Worm (Caenorhabditis elegans) whole organism, early embryonic: ENCODE measurements around the gene lin-25.
A peak's percentile ranks its signal among the peaks of the same experiment; 100 is the strongest.

ENCODE experiments used
- B0310.2 ChIP-seq: sonication (generic microtip); optimal IDR thresholded peaks from 2 replicates; lab custom pipeline; 2016; ENCODE audit warnings: mild to moderate bottlenecking, missing genetic modification characterization, missing compliant biosample characterization
- F13C5.2 ChIP-seq: sonication (generic microtip); optimal IDR thresholded peaks from 2 replicates; lab custom pipeline; 2017; ENCODE audit warnings: mild to moderate bottlenecking, missing genetic modification characterization, inconsistent platforms, missing compliant biosample characterization
- aly-1 ChIP-seq: sonication (generic microtip); optimal IDR thresholded peaks from 2 replicates; lab custom pipeline; 2016; ENCODE audit warnings: missing genetic modification characterization, missing compliant biosample characterization
- ama-1 ChIP-seq: fragments of 150-350 bp; optimal IDR thresholded peaks from 2 replicates; lab custom pipeline; 2014
- ceh-13 ChIP-seq: fragments of 200-800 bp; sonication (Bioruptor generic); optimal IDR thresholded peaks from 2 replicates; lab custom pipeline; 2018; ENCODE audit warnings: mild to moderate bottlenecking, missing genetic modification characterization, missing compliant biosample characterization
- ceh-36 ChIP-seq: sonication (generic microtip); optimal IDR thresholded peaks from 2 replicates; lab custom pipeline; 2016; ENCODE audit warnings: missing genetic modification characterization, inconsistent platforms, missing compliant biosample characterization
- ets-7 ChIP-seq: sonication (generic microtip); optimal IDR thresholded peaks from 2 replicates; lab custom pipeline; 2016; ENCODE audit warnings: missing genotype, missing genetic modification characterization, missing compliant biosample characterization
- flt-1 ChIP-seq: fragments of 200-800 bp; sonication (Bioruptor generic); IDR thresholded peaks from 2 replicates; pipeline ENCODE4 v1.3.6; 2022; ENCODE audit warnings: missing genetic modification characterization, missing compliant biosample characterization
- hmbx-1 ChIP-seq: sonication (generic microtip); optimal IDR thresholded peaks from 2 replicates; lab custom pipeline; 2016; ENCODE audit warnings: mild to moderate bottlenecking, missing genetic modification characterization, missing compliant biosample characterization
- hmg-4 ChIP-seq: fragments of 200-800 bp; sonication (Bioruptor generic); optimal IDR thresholded peaks from 2 replicates; lab custom pipeline; 2018; ENCODE audit warnings: mild to moderate bottlenecking, missing genetic modification characterization, missing compliant biosample characterization
- hnd-1 ChIP-seq: sonication (generic microtip); optimal IDR thresholded peaks from 2 replicates; lab custom pipeline; 2016; ENCODE audit warnings: missing genetic modification characterization, missing compliant biosample characterization
- pes-1 ChIP-seq: fragments of 200-800 bp; sonication (Bioruptor generic); IDR thresholded peaks from 2 replicates; pipeline ENCODE4 v1.3.6; 2022; ENCODE audit warnings: missing genetic modification reagents, missing genetic modification characterization, missing compliant biosample characterization
- scrt-1 ChIP-seq: fragments of 200-800 bp; sonication (Bioruptor generic); IDR thresholded peaks from 2 replicates; pipeline ENCODE4 v1.3.6; 2022; ENCODE audit warnings: missing genetic modification characterization, missing compliant biosample characterization
- sea-1 ChIP-seq: fragments of 200-800 bp; sonication (Bioruptor generic); conservative IDR thresholded peaks from 2 replicates; pipeline ENCODE4 v1.3.6; 2022; ENCODE audit warnings: missing genetic modification characterization, missing compliant biosample characterization
- tbx-11 ChIP-seq: fragments of 200-800 bp; sonication (Bioruptor generic); IDR thresholded peaks from 2 replicates; pipeline ENCODE4 v1.3.6; 2022; ENCODE audit warnings: missing genetic modification characterization, missing compliant biosample characterization
- tbx-37 ChIP-seq: fragments of 200-800 bp; sonication (Bioruptor generic); conservative IDR thresholded peaks from 2 replicates; pipeline ENCODE4 v1.3.6; 2022; ENCODE audit warnings: missing genetic modification reagents, missing genetic modification characterization, missing compliant biosample characterization
- tra-4 ChIP-seq: sonication (generic microtip); optimal IDR thresholded peaks from 2 replicates; lab custom pipeline; 2017; ENCODE audit warnings: missing genetic modification characterization, missing compliant biosample characterization

lin-25 gene

ce11 chrV:12629743-12630142 lies 20.0 kb upstream of the lin-25 start, which contains the start of gene F56H9.6:
Gene F56H9.6, minus strand, starts transcription at chrV:12629843.
- TF ChIP-seq tbx-11 (no peak), sea-1 (GFP tag; lab: Robert Waterston, UW) (no peak), aly-1 (tag; lab: Kevin White, UChicago) (no peak), hnd-1 (tag; lab: Kevin White, UChicago) (no peak), ceh-36 (tag; lab: Kevin White, UChicago) (no peak)

ce11 chrV:12632048-12632447 lies 17.7 kb upstream of the lin-25 start, which contains the start of gene srx-113:
Gene srx-113, minus strand, starts transcription at chrV:12632148.
- no peak for TF ChIP-seq tbx-37
- no peak for TF ChIP-seq ceh-13 (GFP tag; lab: Kevin White, UChicago)
- no peak for TF ChIP-seq tbx-11
- no peak for TF ChIP-seq ama-1 (lab: Kevin White, UChicago)
- no peak for TF ChIP-seq aly-1 (tag; lab: Kevin White, UChicago)
- no peak for TF ChIP-seq scrt-1 (GFP tag; lab: Robert Waterston, UW)
- no peak for TF ChIP-seq hmbx-1
- TF ChIP-seq ceh-36 (tag; lab: Kevin White, UChicago): no peak

ce11 chrV:12633046-12633445 lies 16.7 kb upstream of the lin-25 start:
- TF ChIP-seq B0310.2 (no peak), tbx-11 (peak; percentile 56; the same call in 1 of the 2 replicates), hnd-1 (tag; lab: Kevin White, UChicago) (no peak), F13C5.2 (tag; lab: Kevin White, UChicago) (no peak), tbx-37 (no peak), hmbx-1 (no peak)

- no peak for TF ChIP-seq pes-1 (GFP tag; lab: Robert Waterston, UW)
- TF ChIP-seq tbx-11: no peak
- no peak for TF ChIP-seq hmbx-1
- no peak for TF ChIP-seq sea-1 (GFP tag; lab: Robert Waterston, UW)
- TF ChIP-seq hmg-4 (GFP tag; lab: Kevin White, UChicago): no peak
- TF ChIP-seq F13C5.2 (tag; lab: Kevin White, UChicago): no peak
- no peak for TF ChIP-seq ama-1 (lab: Kevin White, UChicago)
- TF ChIP-seq hnd-1 (tag; lab: Kevin White, UChicago): no peak
- no peak for TF ChIP-seq B0310.2
- TF ChIP-seq ceh-36 (tag; lab: Kevin White, UChicago): no peak
- TF ChIP-seq aly-1 (tag; lab: Kevin White, UChicago): no peak
- no peak for TF ChIP-seq tra-4 (tag; lab: Kevin White, UChicago)
- TF ChIP-seq tbx-37: no peak
- no peak for TF ChIP-seq flt-1 (GFP tag; lab: Robert Waterston, UW)
- no peak for TF ChIP-seq ceh-13 (GFP tag; lab: Kevin White, UChicago)
- no peak for TF ChIP-seq ets-7
- TF ChIP-seq scrt-1 (GFP tag; lab: Robert Waterston, UW): no peak
Observed at ce11 chrV:12634050-12634449, 15.7 kb upstream of the lin-25 start.

- TF ChIP-seq ceh-36 (tag; lab: Kevin White, UChicago) (no peak), tbx-11 (no peak), ceh-13 (GFP tag; lab: Kevin White, UChicago) (no peak), tbx-37 (no peak), B0310.2 (no peak), hmg-4 (GFP tag; lab: Kevin White, UChicago) (no peak), sea-1 (GFP tag; lab: Robert Waterston, UW) (no peak), scrt-1 (GFP tag; lab: Robert Waterston, UW) (no peak), aly-1 (tag; lab: Kevin White, UChicago) (no peak), tra-4 (tag; lab: Kevin White, UChicago) (no peak), ama-1 (lab: Kevin White, UChicago) (no peak), F13C5.2 (tag; lab: Kevin White, UChicago) (no peak), flt-1 (GFP tag; lab: Robert Waterston, UW) (no peak), hmbx-1 (no peak), hnd-1 (tag; lab: Kevin White, UChicago) (no peak), ets-7 (no peak), pes-1 (GFP tag; lab: Robert Waterston, UW) (no peak)
Observed at ce11 chrV:12634746-12635145, 15.0 kb upstream of the lin-25 start.

- no peak for TF ChIP-seq F13C5.2 (tag; lab: Kevin White, UChicago)
- TF ChIP-seq hmg-4 (GFP tag; lab: Kevin White, UChicago): no peak
- no peak for TF ChIP-seq ceh-13 (GFP tag; lab: Kevin White, UChicago)
- TF ChIP-seq tra-4 (tag; lab: Kevin White, UChicago): no peak
- no peak for TF ChIP-seq hnd-1 (tag; lab: Kevin White, UChicago)
- TF ChIP-seq tbx-37: no peak
- no peak for TF ChIP-seq ama-1 (lab: Kevin White, UChicago)
- no peak for TF ChIP-seq flt-1 (GFP tag; lab: Robert Waterston, UW)
- no peak for TF ChIP-seq sea-1 (GFP tag; lab: Robert Waterston, UW)
- TF ChIP-seq hmbx-1: no peak
- TF ChIP-seq aly-1 (tag; lab: Kevin White, UChicago): no peak
- TF ChIP-seq ets-7: no peak
- no peak for TF ChIP-seq pes-1 (GFP tag; lab: Robert Waterston, UW)
- no peak for TF ChIP-seq ceh-36 (tag; lab: Kevin White, UChicago)
- no peak for TF ChIP-seq scrt-1 (GFP tag; lab: Robert Waterston, UW)
- TF ChIP-seq B0310.2: no peak
- no peak for TF ChIP-seq tbx-11
Observed at ce11 chrV:12635218-12635617, 14.5 kb upstream of the lin-25 start.

ce11 chrV:12636248-12636647 lies 13.5 kb upstream of the lin-25 start:
- TF ChIP-seq ama-1 (lab: Kevin White, UChicago) (no peak), tbx-37 (no peak), hmg-4 (GFP tag; lab: Kevin White, UChicago) (no peak), aly-1 (tag; lab: Kevin White, UChicago) (no peak), ceh-36 (tag; lab: Kevin White, UChicago) (no peak), sea-1 (GFP tag; lab: Robert Waterston, UW) (no peak), scrt-1 (GFP tag; lab: Robert Waterston, UW) (no peak), ets-7 (no peak)
